Fruit fly (Drosophila melanogaster) whole organism, pupa: Measurements from ENCODE around the gene daed.

Source experiments
- CG10348 ChIP-seq: fragments of 200-800 bp; sonication (Bioruptor generic); IDR thresholded peaks from 2 replicates; pipeline ENCODE4 v1.3.6; 2022; ENCODE audit warnings: missing biosample characterization, missing genetic modification characterization
- CG12605 ChIP-seq: fragments of 200-800 bp; sonication (Bioruptor generic); IDR thresholded peaks from 2 replicates; pipeline ENCODE4 v1.3.6; 2022; ENCODE audit warnings: missing biosample characterization, missing genetic modification characterization
- CG13204 ChIP-seq: fragments of 200-800 bp; sonication (Bioruptor generic); optimal IDR thresholded peaks from 2 replicates; lab custom pipeline; 2018; ENCODE audit warnings: missing biosample characterization, mild to moderate bottlenecking, missing genetic modification characterization, moderate library complexity
- CG14655 ChIP-seq: fragments of 200-800 bp; sonication (Bioruptor generic); optimal IDR thresholded peaks from 3 replicates; lab custom pipeline; 2017; ENCODE audit warnings: mild to moderate bottlenecking, missing biosample characterization, missing genetic modification reagents, missing genetic modification characterization
- CG15710 ChIP-seq: fragments of 200-800 bp; sonication (Bioruptor generic); optimal IDR thresholded peaks from 2 replicates; lab custom pipeline; 2018; ENCODE audit warnings: missing biosample characterization, mild to moderate bottlenecking, missing genetic modification characterization, moderate library complexity
- CG17806 ChIP-seq: fragments of 200-800 bp; sonication (Bioruptor generic); optimal IDR thresholded peaks from 2 replicates; lab custom pipeline; 2018; ENCODE audit warnings: missing biosample characterization, mild to moderate bottlenecking, missing genetic modification characterization, moderate library complexity
- CG32121 ChIP-seq: fragments of 200-800 bp; sonication (Bioruptor generic); IDR thresholded peaks from 2 replicates; pipeline ENCODE4 v1.3.6; 2022; ENCODE audit warnings: missing biosample characterization, missing genetic modification characterization
- CG34367 ChIP-seq: fragments of 200-800 bp; sonication (Bioruptor generic); optimal IDR thresholded peaks from 2 replicates; lab custom pipeline; 2018; ENCODE audit warnings: missing biosample characterization, mild to moderate bottlenecking, missing genetic modification characterization
- CG4496 ChIP-seq: fragments of 200-800 bp; sonication (Bioruptor generic); IDR thresholded peaks from 3 replicates; pipeline ENCODE4 v1.3.6; 2022; ENCODE audit warnings: missing biosample characterization, missing genetic modification characterization
- CG8159 ChIP-seq: fragments of 200-800 bp; sonication (Bioruptor generic); optimal IDR thresholded peaks from 3 replicates; lab custom pipeline; 2018; ENCODE audit warnings: missing biosample characterization, mild to moderate bottlenecking, missing genetic modification characterization, moderate library complexity
- CG8301 ChIP-seq: fragments of 200-800 bp; sonication (Bioruptor generic); optimal IDR thresholded peaks from 2 replicates; lab custom pipeline; 2018; ENCODE audit warnings: missing biosample characterization, mild to moderate bottlenecking, missing genetic modification characterization
- CG9948 ChIP-seq: fragments of 200-800 bp; sonication (Bioruptor generic); optimal IDR thresholded peaks from 2 replicates; lab custom pipeline; 2018; ENCODE audit warnings: missing biosample characterization, mild to moderate bottlenecking, missing genetic modification characterization, moderate library complexity
- D1 ChIP-seq: fragments of 200-800 bp; sonication (Bioruptor generic); optimal IDR thresholded peaks from 2 replicates; lab custom pipeline; 2018; ENCODE audit warnings: missing biosample characterization, mild to moderate bottlenecking, missing genetic modification characterization, moderate library complexity
- EcR ChIP-seq: fragments of 200-800 bp; sonication (Bioruptor generic); optimal IDR thresholded peaks from 3 replicates; lab custom pipeline; 2019; ENCODE audit warnings: missing biosample characterization, missing genetic modification characterization, mild to moderate bottlenecking, moderate library complexity, missing genetic modification reagents
- Ets98B ChIP-seq: fragments of 200-800 bp; sonication (Bioruptor generic); IDR thresholded peaks from 2 replicates; pipeline ENCODE4 v1.3.6; 2022; ENCODE audit warnings: missing biosample characterization, missing genetic modification characterization
- Pif1A ChIP-seq: fragments of 200-800 bp; sonication (Bioruptor generic); optimal IDR thresholded peaks from 3 replicates; lab custom pipeline; 2016; ENCODE audit warnings: missing biosample characterization, missing genetic modification characterization
- Pif1B ChIP-seq: fragments of 200-800 bp; sonication (Bioruptor generic); optimal IDR thresholded peaks from 3 replicates; lab custom pipeline; 2016; ENCODE audit warnings: missing biosample characterization, missing genetic modification characterization
- Snoo ChIP-seq: fragments of 200-800 bp; sonication (Bioruptor generic); optimal IDR thresholded peaks from 3 replicates; lab custom pipeline; 2017; ENCODE audit warnings: missing biosample characterization, mild to moderate bottlenecking, missing genetic modification characterization, inconsistent platforms
- fd96Ca ChIP-seq: fragments of 200-800 bp; sonication (Bioruptor generic); IDR thresholded peaks from 3 replicates; pipeline ENCODE4 v1.3.6; 2022; ENCODE audit warnings: missing biosample characterization, missing genetic modification characterization
- gl ChIP-seq: fragments of 200-800 bp; sonication (Bioruptor generic); optimal IDR thresholded peaks from 2 replicates; lab custom pipeline; 2018; ENCODE audit warnings: missing biosample characterization, mild to moderate bottlenecking, missing genetic modification characterization
- rn ChIP-seq: fragments of 200-800 bp; sonication (Bioruptor generic); IDR thresholded peaks from 2 replicates; pipeline ENCODE4 v1.3.6; 2022; ENCODE audit warnings: missing biosample characterization, missing genetic modification characterization

daed gene

DNA sequence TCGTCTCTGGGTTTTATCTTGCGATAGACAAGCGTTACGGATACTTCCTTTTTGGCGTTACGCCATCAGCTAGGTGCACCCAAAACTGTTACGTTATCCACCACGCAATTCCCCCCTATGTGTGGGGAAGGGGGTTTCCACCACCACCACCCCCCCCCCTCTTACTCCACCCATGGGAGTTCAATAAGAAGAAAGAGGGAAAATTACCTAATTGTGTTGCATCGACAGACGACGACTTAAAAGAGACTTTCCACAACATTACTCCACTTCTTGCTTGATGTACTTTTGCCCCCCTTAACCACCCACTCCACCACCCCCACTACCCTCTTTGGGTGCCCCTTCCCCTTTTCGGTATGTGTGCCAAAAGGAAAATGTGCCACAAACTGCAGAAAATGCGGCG is 42.9 kb downstream of the daed start:
- TF ChIP-seq fd96Ca (GFP tag; lab: Robert Waterston, UW) (no peak), CG9948 (tag; lab: Kevin White, UChicago) (no peak), CG32121 (GFP tag; lab: Robert Waterston, UW) (no peak), CG15710 (tag; lab: Kevin White, UChicago) (no peak), rn (GFP tag; lab: Robert Waterston, UW) (no peak), CG13204 (no peak), Pif1B (no peak), gl (tag; lab: Kevin White, UChicago) (no peak), CG12605 (GFP tag; lab: Robert Waterston, UW) (no peak), Pif1A (GFP tag; lab: Kevin White, UChicago) (no peak), Snoo (tag; lab: Kevin White, UChicago) (no peak), D1 (tag; lab: Kevin White, UChicago) (no peak), CG34367 (no peak), CG17806 (tag; lab: Kevin White, UChicago) (no peak), CG8159 (no peak)

DNA sequence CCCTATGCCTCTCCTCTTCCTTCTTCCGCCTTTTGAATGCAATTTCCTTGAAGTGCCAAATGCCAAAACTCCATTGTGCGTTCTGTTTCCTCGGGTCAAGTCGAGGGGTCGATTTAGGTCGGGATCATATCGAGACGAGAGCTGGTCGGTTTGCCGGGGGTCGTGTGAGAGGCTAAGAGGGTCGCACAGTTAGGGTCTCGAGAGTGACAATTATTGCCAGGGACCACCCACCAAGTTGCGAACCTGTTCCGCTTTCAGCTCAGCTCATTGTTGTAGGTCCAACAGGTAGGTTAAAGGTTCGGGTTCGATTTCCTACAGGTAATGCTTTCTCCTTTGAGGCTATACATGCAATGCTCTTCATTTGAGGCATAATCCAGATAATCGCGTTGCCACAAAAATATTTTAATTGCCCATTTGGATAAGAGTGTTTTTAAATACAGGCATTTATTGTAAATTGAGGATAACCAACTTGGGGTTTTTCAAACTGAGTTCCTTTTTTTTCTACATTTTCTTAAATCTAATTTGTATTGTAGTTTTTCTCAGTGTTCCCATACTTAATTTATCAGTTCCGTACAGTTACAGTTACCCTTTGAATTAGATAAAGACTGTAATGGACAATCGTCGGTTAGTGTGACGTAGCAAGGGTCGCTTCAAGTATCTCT is 43.5 kb downstream of the daed start:
- TF ChIP-seq CG13204 (no peak), Pif1B (no peak), fd96Ca (GFP tag; lab: Robert Waterston, UW) (no peak), CG12605 (GFP tag; lab: Robert Waterston, UW) (no peak), CG15710 (tag; lab: Kevin White, UChicago) (no peak)

- TF ChIP-seq CG4496 (GFP tag; lab: Robert Waterston, UW) (no peak), Pif1B (no peak), CG14655 (no peak), Snoo (tag; lab: Kevin White, UChicago) (no peak), CG8301 (tag; lab: Kevin White, UChicago) (no peak), CG34367 (no peak), rn (GFP tag; lab: Robert Waterston, UW) (no peak), EcR (GFP tag; lab: Kevin White, UChicago) (no peak), Ets98B (GFP tag; lab: Robert Waterston, UW) (no peak), D1 (tag; lab: Kevin White, UChicago) (no peak)
Observed at dm6 chr2L:2171366-2172078, 44.6 kb downstream of the daed start.

- TF ChIP-seq CG10348 (GFP tag; lab: Robert Waterston, UW) (no peak), CG13204 (peak; percentile 69), Pif1B (no peak), D1 (tag; lab: Kevin White, UChicago) (no peak), Pif1A (GFP tag; lab: Kevin White, UChicago) (no peak), EcR (GFP tag; lab: Kevin White, UChicago) (peak; percentile 95), CG34367 (no peak), CG14655 (no peak), CG17806 (tag; lab: Kevin White, UChicago) (no peak), CG12605 (GFP tag; lab: Robert Waterston, UW) (no peak), CG15710 (tag; lab: Kevin White, UChicago) (no peak)
- TF ChIP-seq, all 21 proteins: peak for 2
Observed at dm6 chr2L:2168894-2169456, 47.1 kb downstream of the daed start.

dm6 chr2L:2168184-2168893 is 47.8 kb downstream of the daed start:
- TF ChIP-seq Snoo (tag; lab: Kevin White, UChicago) (no peak), CG10348 (GFP tag; lab: Robert Waterston, UW) (no peak), EcR (GFP tag; lab: Kevin White, UChicago) (no peak), CG15710 (tag; lab: Kevin White, UChicago) (peak; percentile 19), CG8301 (tag; lab: Kevin White, UChicago) (peak; percentile 91), Pif1B (peak; percentile 76), rn (GFP tag; lab: Robert Waterston, UW) (peak; percentile 68), CG13204 (no peak), CG9948 (tag; lab: Kevin White, UChicago) (peak; percentile 79), Ets98B (GFP tag; lab: Robert Waterston, UW) (peak; percentile 80), CG17806 (tag; lab: Kevin White, UChicago) (peak; percentile 81), CG8159 (peak; percentile 73), Pif1A (GFP tag; lab: Kevin White, UChicago) (peak; percentile 71), CG34367 (peak; percentile 63), CG12605 (GFP tag; lab: Robert Waterston, UW) (peak; percentile 46; the same call in 1 of the 2 replicates), CG32121 (GFP tag; lab: Robert Waterston, UW) (peak; percentile 52), CG14655 (peak; percentile 91), gl (tag; lab: Kevin White, UChicago) (peak; percentile 43), D1 (tag; lab: Kevin White, UChicago) (no peak), CG4496 (GFP tag; lab: Robert Waterston, UW) (peak; percentile 91), fd96Ca (GFP tag; lab: Robert Waterston, UW) (peak; percentile 94)
